Worm (Caenorhabditis elegans) whole organism, L4 larva: Measurements from ENCODE around the gene myo-2.

Source experiments
- D1046.2 ChIP-seq: fragments of 200-800 bp; sonication (Bioruptor generic); IDR thresholded peaks from 2 replicates; pipeline ENCODE4 v1.3.6; 2022; ENCODE audit warnings: missing genetic modification characterization, missing compliant biosample characterization
- F26F4.8 ChIP-seq: fragments of 200-800 bp; sonication (Bioruptor generic); conservative IDR thresholded peaks from 2 replicates; pipeline ENCODE4 v1.3.6; 2022; ENCODE audit warnings: missing genetic modification characterization, missing compliant biosample characterization
- F44E2.7 ChIP-seq: fragments of 200-800 bp; sonication (Bioruptor generic); IDR thresholded peaks from 2 replicates; pipeline ENCODE4 v2.1.2; 2022; ENCODE audit warnings: missing genetic modification characterization, missing compliant biosample characterization
- T26A8.4 ChIP-seq: fragments of 200-800 bp; sonication (Bioruptor generic); IDR thresholded peaks from 2 replicates; pipeline ENCODE4 v1.3.6; 2022; ENCODE audit warnings: missing genetic modification characterization, missing compliant biosample characterization
- Y75B8A.6 ChIP-seq: fragments of 200-800 bp; sonication (Bioruptor generic); IDR thresholded peaks from 2 replicates; pipeline ENCODE4 v1.3.6; 2022; ENCODE audit warnings: missing genetic modification reagents, missing genetic modification characterization, missing compliant biosample characterization
- aha-1 ChIP-seq: fragments of 150-350 bp; peaks from one replicate; lab custom pipeline; 2014; ENCODE audit warnings: missing biosample characterization, missing genetic modification characterization
- attf-4 ChIP-seq: sonication (generic microtip); optimal IDR thresholded peaks from 3 replicates; lab custom pipeline; 2017; ENCODE audit warnings: missing biosample characterization, missing genetic modification characterization
- ceh-20 ChIP-seq: fragments of 200-800 bp; sonication (Bioruptor generic); IDR thresholded peaks from 2 replicates; pipeline ENCODE4 v1.3.6; 2022; ENCODE audit warnings: missing genetic modification reagents, missing genetic modification characterization, missing compliant biosample characterization
- cey-2 ChIP-seq: sonication (generic microtip); optimal IDR thresholded peaks from 3 replicates; lab custom pipeline; 2017; ENCODE audit warnings: missing genetic modification characterization, mild to moderate bottlenecking, missing compliant biosample characterization, antibody characterized with exemption, borderline replicate concordance; ENCODE audit not compliant: insufficient read depth
- daf-16 ChIP-seq, 3 experiments: sonication (generic microtip); optimal IDR thresholded peaks; 2 replicates each; lab custom pipeline; 2016 to 2017; ENCODE audit warnings: missing genetic modification characterization in 3 of 3, missing genetic modification reagents in 3 of 3, mild to moderate bottlenecking in 2 of 3, missing compliant biosample characterization in 2 of 3, missing biosample characterization in 1 of 3, moderate library complexity in 1 of 3
- daf-8 ChIP-seq: fragments of 200-800 bp; sonication (Bioruptor generic); IDR thresholded peaks from 2 replicates; pipeline ENCODE4 v1.3.6; 2022; ENCODE audit warnings: missing genetic modification characterization, missing compliant biosample characterization
- dmd-6 ChIP-seq: fragments of 200-800 bp; sonication (Bioruptor generic); IDR thresholded peaks from 2 replicates; pipeline ENCODE4 v1.3.6; 2022; ENCODE audit warnings: missing genetic modification reagents, missing genetic modification characterization, missing compliant biosample characterization
- dmd-8 ChIP-seq: fragments of 200-800 bp; sonication (Bioruptor generic); IDR thresholded peaks from 2 replicates; pipeline ENCODE4 v1.3.6; 2022; ENCODE audit warnings: missing genetic modification characterization, missing compliant biosample characterization
- dmd-9 ChIP-seq: fragments of 200-800 bp; sonication (Bioruptor generic); IDR thresholded peaks from 2 replicates; pipeline ENCODE4 v1.3.6; 2022; ENCODE audit warnings: missing genetic modification reagents, missing genetic modification characterization, missing compliant biosample characterization
- dpl-1 ChIP-seq: fragments of 150-350 bp; optimal IDR thresholded peaks from 2 replicates; lab custom pipeline; 2014; ENCODE audit warnings: missing biosample characterization, missing genetic modification reagents, missing genetic modification characterization
- dve-1 ChIP-seq: sonication (generic microtip); optimal IDR thresholded peaks from 2 replicates; lab custom pipeline; 2017; ENCODE audit warnings: antibody characterized with exemption, mild to moderate bottlenecking, missing genetic modification characterization, missing compliant biosample characterization; ENCODE audit not compliant: insufficient read depth
- egl-27 ChIP-seq: sonication (generic microtip); optimal IDR thresholded peaks from 3 replicates; lab custom pipeline; 2017; ENCODE audit warnings: missing biosample characterization, missing genetic modification reagents, missing genetic modification characterization
- egl-43 ChIP-seq: fragments of 200-800 bp; sonication (Bioruptor generic); IDR thresholded peaks from 2 replicates; pipeline ENCODE4 v1.3.6; 2022; ENCODE audit warnings: missing genetic modification reagents, missing genetic modification characterization, missing compliant biosample characterization
- hif-1 ChIP-seq, 2 experiments: sonication (generic microtip); optimal IDR thresholded peaks; 2 replicates each; lab custom pipeline; 2016 to 2017; ENCODE audit warnings: missing compliant biosample characterization in 2 of 2, missing genetic modification characterization in 2 of 2, missing genetic modification reagents in 2 of 2, missing genotype in 2 of 2, mild to moderate bottlenecking in 1 of 2
- hlh-11 ChIP-seq: fragments of 200-800 bp; sonication (Bioruptor generic); optimal IDR thresholded peaks from 2 replicates; lab custom pipeline; 2018; ENCODE audit warnings: mild to moderate bottlenecking, missing genetic modification characterization, missing compliant biosample characterization
- hmg-1.1 ChIP-seq: fragments of 200-800 bp; sonication (Bioruptor generic); IDR thresholded peaks from 2 replicates; pipeline ENCODE4 v1.3.6; 2022; ENCODE audit warnings: missing genetic modification reagents, missing genetic modification characterization, missing compliant biosample characterization
- jun-1 ChIP-seq: fragments of 150-350 bp; optimal IDR thresholded peaks from 2 replicates; lab custom pipeline; 2014; ENCODE audit warnings: missing biosample characterization, missing genetic modification reagents, missing genetic modification characterization
- lin-15B ChIP-seq: fragments of 150-350 bp; sonication (generic microtip); optimal IDR thresholded peaks from 3 replicates; lab custom pipeline; 2014; ENCODE audit warnings: missing biosample characterization, missing genetic modification characterization
- lin-29 ChIP-seq: fragments of 200-800 bp; sonication (Bioruptor generic); IDR thresholded peaks from 2 replicates; pipeline ENCODE4 v1.3.6; 2022; ENCODE audit warnings: missing genetic modification reagents, missing genetic modification characterization, missing compliant biosample characterization
- lin-38 ChIP-seq: fragments of 200-800 bp; sonication (Bioruptor generic); IDR thresholded peaks from 2 replicates; pipeline ENCODE4 v1.3.6; 2022; ENCODE audit warnings: missing genetic modification reagents, missing genetic modification characterization, missing compliant biosample characterization
- madf-5 ChIP-seq, 2 experiments: fragments of 200-800 bp; sonication (Bioruptor generic); IDR thresholded peaks; 2 replicates each; pipeline ENCODE4 v1.3.6; 2022; ENCODE audit warnings: missing compliant biosample characterization in 2 of 2, missing genetic modification characterization in 2 of 2
- mdl-1 ChIP-seq, 2 experiments: fragments of 150-350 bp in 1 of 2; sonication (generic microtip) in 1 of 2; optimal IDR thresholded peaks; 2 replicates each; lab custom pipeline; 2014 to 2017; ENCODE audit warnings: missing biosample characterization in 2 of 2, missing genetic modification characterization in 2 of 2
- mxl-2 ChIP-seq: fragments of 200-800 bp; sonication (Bioruptor generic); conservative IDR thresholded peaks from 2 replicates; pipeline ENCODE4 v1.3.6; 2022; ENCODE audit warnings: missing genetic modification reagents, missing genetic modification characterization, missing compliant biosample characterization
- nhr-11 ChIP-seq: fragments of 150-350 bp; optimal IDR thresholded peaks from 2 replicates; lab custom pipeline; 2014; ENCODE audit warnings: missing biosample characterization, missing genetic modification characterization
- nhr-237 ChIP-seq: sonication (generic microtip); optimal IDR thresholded peaks from 2 replicates; lab custom pipeline; 2017; ENCODE audit warnings: missing biosample characterization, missing genetic modification characterization
- nhr-25 ChIP-seq: sonication (generic microtip); optimal IDR thresholded peaks from 2 replicates; lab custom pipeline; 2017; ENCODE audit warnings: missing genetic modification characterization, mild to moderate bottlenecking, missing compliant biosample characterization, antibody characterized with exemption, moderate library complexity, borderline replicate concordance; ENCODE audit not compliant: insufficient read depth
- nhr-28 ChIP-seq: fragments of 150-350 bp; optimal IDR thresholded peaks from 2 replicates; lab custom pipeline; 2014; ENCODE audit warnings: missing biosample characterization, missing genetic modification characterization
- nhr-42 ChIP-seq: fragments of 200-800 bp; sonication (Bioruptor generic); IDR thresholded peaks from 2 replicates; pipeline ENCODE4 v1.3.6; 2022; ENCODE audit warnings: missing genetic modification characterization, missing compliant biosample characterization
- nhr-6 ChIP-seq: fragments of 150-350 bp; optimal IDR thresholded peaks from 2 replicates; lab custom pipeline; 2014; ENCODE audit warnings: missing biosample characterization, missing genetic modification characterization
- nhr-77 ChIP-seq: fragments of 150-350 bp; optimal IDR thresholded peaks from 2 replicates; lab custom pipeline; 2014; ENCODE audit warnings: missing biosample characterization, missing genetic modification characterization
- php-3 ChIP-seq: fragments of 200-800 bp; sonication (Bioruptor generic); IDR thresholded peaks from 2 replicates; pipeline ENCODE4 v1.3.6; 2022; ENCODE audit warnings: missing genetic modification reagents, missing genetic modification characterization, missing compliant biosample characterization
- pqm-1 ChIP-seq: sonication (generic microtip); optimal IDR thresholded peaks from 2 replicates; lab custom pipeline; 2017; ENCODE audit warnings: missing biosample characterization, missing genetic modification characterization
- rbr-2 ChIP-seq: sonication (generic microtip); optimal IDR thresholded peaks from 2 replicates; lab custom pipeline; 2016; ENCODE audit warnings: missing genotype, missing genetic modification characterization, missing compliant biosample characterization
- skn-1 ChIP-seq: fragments of 150-350 bp; optimal IDR thresholded peaks from 2 replicates; lab custom pipeline; 2014; ENCODE audit warnings: missing biosample characterization, missing genetic modification characterization
- snpc-4 ChIP-seq: fragments of 150-350 bp; optimal IDR thresholded peaks from 2 replicates; lab custom pipeline; 2014; ENCODE audit warnings: missing biosample characterization, missing genetic modification characterization
- spr-1 ChIP-seq: sonication (generic microtip); optimal IDR thresholded peaks from 2 replicates; lab custom pipeline; 2016; ENCODE audit warnings: mild to moderate bottlenecking, missing genetic modification characterization, missing compliant biosample characterization
- tra-1 ChIP-seq: fragments of 200-800 bp; sonication (Bioruptor generic); IDR thresholded peaks from 2 replicates; pipeline ENCODE4 v1.3.6; 2022; ENCODE audit warnings: missing genetic modification reagents, missing genetic modification characterization, missing compliant biosample characterization
- zag-1 ChIP-seq: fragments of 150-350 bp; optimal IDR thresholded peaks from 2 replicates; lab custom pipeline; 2014; ENCODE audit warnings: missing biosample characterization, missing genetic modification characterization
- zfp-2 ChIP-seq: sonication (generic microtip); optimal IDR thresholded peaks from 2 replicates; lab custom pipeline; 2016; ENCODE audit warnings: mild to moderate bottlenecking, missing genetic modification characterization, missing compliant biosample characterization
- zfp-3 ChIP-seq: fragments of 200-800 bp; sonication (Bioruptor generic); conservative IDR thresholded peaks from 2 replicates; pipeline ENCODE4 v1.3.6; 2022; ENCODE audit warnings: missing genetic modification reagents, missing genetic modification characterization, missing compliant biosample characterization
- zip-2 ChIP-seq: fragments of 150-350 bp; optimal IDR thresholded peaks from 2 replicates; lab custom pipeline; 2014; ENCODE audit warnings: missing biosample characterization, missing genetic modification characterization

Gene myo-2

ce11 chrX:12478465-12478864, 10.6 kb downstream of the myo-2 start:
- peak; percentile 50 for TF ChIP-seq pqm-1 (tag; lab: Kevin White, UChicago)
- TF ChIP-seq madf-5 (GFP tag; IDR thresholded peaks at IDR 0.05; lab: Robert Waterston, UW), result no peak
- no peak for TF ChIP-seq T26A8.4 (GFP tag; lab: Robert Waterston, UW)
- peak; percentile 40 for TF ChIP-seq nhr-77 (tag; lab: Kevin White, UChicago)
- TF ChIP-seq nhr-28 (tag; lab: Kevin White, UChicago), result peak; percentile 58
- no peak for TF ChIP-seq daf-16 (GFP tag; optimal IDR thresholded peaks at IDR 0.05; lab: Kevin White, UChicago)
- TF ChIP-seq daf-16 (tag; optimal IDR thresholded peaks at IDR 0.05; lab: Kevin White, UChicago), result peak; percentile 96
- no peak for TF ChIP-seq zip-2

ce11 chrX:12479027-12479426, 11.2 kb downstream of the myo-2 start:
- TF ChIP-seq zfp-3 (GFP tag; lab: Robert Waterston, UW), result no peak
- no peak for TF ChIP-seq nhr-28 (tag; lab: Kevin White, UChicago)
- TF ChIP-seq lin-15B (tag; lab: Kevin White, UChicago), result no peak
- TF ChIP-seq zag-1 (tag; lab: Kevin White, UChicago), result no peak
- TF ChIP-seq nhr-42 (GFP tag; lab: Robert Waterston, UW), result no peak
- no peak for TF ChIP-seq dpl-1 (GFP tag; lab: Kevin White, UChicago)
- TF ChIP-seq hlh-11 (tag; lab: Kevin White, UChicago), result no peak
- no peak for TF ChIP-seq nhr-11 (tag; lab: Kevin White, UChicago)
- no peak for TF ChIP-seq spr-1 (tag; lab: Kevin White, UChicago)
- no peak for TF ChIP-seq lin-38 (GFP tag; lab: Robert Waterston, UW)
- no peak for TF ChIP-seq dmd-9 (GFP tag; lab: Robert Waterston, UW)
- no peak for TF ChIP-seq snpc-4 (tag; lab: Kevin White, UChicago)
- no peak for TF ChIP-seq nhr-77 (tag; lab: Kevin White, UChicago)
- TF ChIP-seq mxl-2 (GFP tag; lab: Robert Waterston, UW), result no peak
- no peak for TF ChIP-seq F44E2.7 (GFP tag; lab: Robert Waterston, UW)

- TF ChIP-seq zag-1 (tag; lab: Kevin White, UChicago), result no peak
- TF ChIP-seq dmd-8 (GFP tag; lab: Robert Waterston, UW), result 0 out of 2 replicates have a peak, but pooled peaks have one; percentile 29
- peak; percentile 48; the same call in 1 of the 2 replicates for TF ChIP-seq T26A8.4 (GFP tag; lab: Robert Waterston, UW)
- peak; percentile 93 for TF ChIP-seq rbr-2 (tag; lab: Kevin White, UChicago)
- peak in 1 of 2 experiments; percentile 60 for TF ChIP-seq mdl-1 (tag; optimal IDR thresholded peaks at IDR 0.05; lab: Kevin White, UChicago)
- TF ChIP-seq hif-1 (tag; optimal IDR thresholded peaks at IDR 0.05; lab: Kevin White, UChicago), result peak in 1 of 2 experiments; percentile 79
- TF ChIP-seq nhr-6 (tag; lab: Kevin White, UChicago), result peak; percentile 83
- TF ChIP-seq egl-27 (tag; lab: Kevin White, UChicago), result no peak
- TF ChIP-seq nhr-237 (tag; lab: Kevin White, UChicago), result no peak
- TF ChIP-seq nhr-77 (tag; lab: Kevin White, UChicago), result peak; percentile 59
- TF ChIP-seq lin-29 (GFP tag; lab: Robert Waterston, UW), result no peak
- TF ChIP-seq hlh-11 (tag; lab: Kevin White, UChicago), result peak; percentile 91
- TF ChIP-seq dve-1, result peak; percentile 96
- peak; percentile 65; the same call in 1 of the 2 replicates for TF ChIP-seq ceh-20 (GFP tag; lab: Robert Waterston, UW)
- no peak for TF ChIP-seq F26F4.8 (GFP tag; lab: Robert Waterston, UW)
- no peak for TF ChIP-seq Y75B8A.6 (GFP tag; lab: Robert Waterston, UW)
- no peak for TF ChIP-seq daf-8 (GFP tag; lab: Robert Waterston, UW)
- peak; percentile 100 for TF ChIP-seq aha-1
- no peak for TF ChIP-seq skn-1
- no peak for TF ChIP-seq D1046.2 (GFP tag; lab: Robert Waterston, UW)
- TF ChIP-seq tra-1 (GFP tag; lab: Robert Waterston, UW), result peak; percentile 15; the same call in 1 of the 2 replicates
- TF ChIP-seq zfp-2 (tag; lab: Kevin White, UChicago), result peak; percentile 17
- TF ChIP-seq jun-1 (tag; lab: Kevin White, UChicago), result peak; percentile 30
- peak; percentile 93 for TF ChIP-seq nhr-25
- TF ChIP-seq attf-4 (tag; lab: Kevin White, UChicago), result no peak
- TF ChIP-seq spr-1 (tag; lab: Kevin White, UChicago), result peak; percentile 29
- peak; percentile 89 for TF ChIP-seq egl-43
- TF ChIP-seq hmg-1.1, result peak; percentile 95
- no peak for TF ChIP-seq cey-2 (tag; lab: Kevin White, UChicago)
- TF ChIP-seq php-3 (GFP tag; lab: Robert Waterston, UW), result no peak
- TF ChIP-seq dmd-6, result peak; percentile 84
Measured at ce11 chrX:12480447-12480998, 12.7 kb downstream of the myo-2 start, which contains the start of gene atf-6. TSS of gene atf-6 (plus strand) at chrX:12480948.
